Fruit fly (Drosophila melanogaster) whole organism, embryonic: ENCODE results near the gene fln.

Source experiments
- Bdp1 ChIP-seq: fragments of 200-800 bp; sonication (Bioruptor generic); optimal IDR thresholded peaks from 3 replicates; lab custom pipeline; 2016; ENCODE audit warnings: missing biosample characterization, missing genetic modification characterization
- CG12155 ChIP-seq: fragments of 200-800 bp; sonication (Bioruptor generic); optimal IDR thresholded peaks from 3 replicates; lab custom pipeline; 2016; ENCODE audit warnings: missing biosample characterization, missing genetic modification characterization
- CG12744 ChIP-seq: fragments of 200-800 bp; sonication (Bioruptor generic); optimal IDR thresholded peaks from 2 replicates; lab custom pipeline; 2016; ENCODE audit warnings: missing biosample characterization, missing genetic modification characterization
- CG13775 ChIP-seq: fragments of 200-800 bp; sonication (Bioruptor generic); optimal IDR thresholded peaks from 3 replicates; lab custom pipeline; 2017; ENCODE audit warnings: missing biosample characterization, mild to moderate bottlenecking, missing genetic modification characterization
- CG14441 ChIP-seq: fragments of 200-800 bp; sonication (Bioruptor generic); IDR thresholded peaks from 2 replicates; pipeline ENCODE4 v1.3.6; 2022; ENCODE audit warnings: missing biosample characterization, missing genetic modification characterization
- CG15601 ChIP-seq: fragments of 200-800 bp; sonication (Bioruptor generic); optimal IDR thresholded peaks from 3 replicates; lab custom pipeline; 2019; ENCODE audit warnings: missing biosample characterization, mild to moderate bottlenecking, missing genetic modification characterization, moderate library complexity
- CG1647 ChIP-seq: fragments of 200-800 bp; sonication (Bioruptor generic); optimal IDR thresholded peaks from 3 replicates; lab custom pipeline; 2016; ENCODE audit warnings: missing biosample characterization, missing genetic modification characterization
- CG16813 ChIP-seq: fragments of 200-800 bp; sonication (Bioruptor generic); IDR thresholded peaks from 3 replicates; pipeline ENCODE4 v1.3.6; 2022; ENCODE audit warnings: missing biosample characterization, missing genetic modification characterization; ENCODE audit not compliant: partially characterized antibody
- CG16815 ChIP-seq: fragments of 200-800 bp; sonication (Bioruptor generic); optimal IDR thresholded peaks from 3 replicates; lab custom pipeline; 2017; ENCODE audit warnings: missing biosample characterization, mild to moderate bottlenecking, missing genetic modification characterization
- CG17912 ChIP-seq: fragments of 200-800 bp; sonication (Bioruptor generic); optimal IDR thresholded peaks from 2 replicates; lab custom pipeline; 2018; ENCODE audit warnings: missing biosample characterization, mild to moderate bottlenecking, missing genetic modification characterization
- CG4282 ChIP-seq: fragments of 200-800 bp; sonication (Bioruptor generic); optimal IDR thresholded peaks from 2 replicates; lab custom pipeline; 2016; ENCODE audit warnings: missing biosample characterization, missing genetic modification characterization
- CG6175 ChIP-seq: fragments of 200-800 bp; sonication (Bioruptor generic); IDR thresholded peaks from 3 replicates; pipeline ENCODE4 v1.3.6; 2022; ENCODE audit warnings: missing biosample characterization, missing genetic modification characterization
- CG6272 ChIP-seq: fragments of 200-800 bp; sonication (Bioruptor generic); IDR thresholded peaks from 2 replicates; pipeline ENCODE4 v1.3.6; 2022; ENCODE audit warnings: missing biosample characterization, missing genetic modification characterization
- CG6683 ChIP-seq: fragments of 200-800 bp; sonication (Bioruptor generic); optimal IDR thresholded peaks from 2 replicates; lab custom pipeline; 2017; ENCODE audit warnings: missing biosample characterization, mild to moderate bottlenecking, missing genetic modification characterization, missing genetic modification reagents
- CG6689 ChIP-seq: fragments of 200-800 bp; sonication (Bioruptor generic); IDR thresholded peaks from 2 replicates; pipeline ENCODE4 v1.3.6; 2022; ENCODE audit warnings: missing biosample characterization, missing genetic modification characterization
- CG7963 ChIP-seq: fragments of 200-800 bp; sonication (Bioruptor generic); IDR thresholded peaks from 3 replicates; pipeline ENCODE4 v1.3.6; 2022; ENCODE audit warnings: missing biosample characterization, missing genetic modification characterization; ENCODE audit not compliant: partially characterized antibody
- CG8281 ChIP-seq: fragments of 200-800 bp; sonication (Bioruptor generic); optimal IDR thresholded peaks from 2 replicates; lab custom pipeline; 2018; ENCODE audit warnings: missing biosample characterization, mild to moderate bottlenecking, missing genetic modification characterization, moderate library complexity
- CG9215 ChIP-seq: fragments of 200-800 bp; sonication (Bioruptor generic); IDR thresholded peaks from 2 replicates; pipeline ENCODE4 v1.3.6; 2022; ENCODE audit warnings: missing biosample characterization, missing genetic modification characterization
- Deaf1 ChIP-seq: fragments of 200-800 bp; optimal IDR thresholded peaks from 3 replicates; lab custom pipeline; 2019; ENCODE audit warnings: missing biosample characterization, mild to moderate bottlenecking, missing genetic modification characterization, moderate library complexity
- Dp ChIP-seq: fragments of 200-800 bp; sonication (Bioruptor generic); optimal IDR thresholded peaks from 2 replicates; lab custom pipeline; 2018; ENCODE audit warnings: missing biosample characterization, mild to moderate bottlenecking, missing genetic modification characterization, moderate library complexity
- Dref ChIP-seq: fragments of 200-800 bp; sonication (Bioruptor generic); IDR thresholded peaks from 2 replicates; pipeline ENCODE4 v1.3.6; 2022; ENCODE audit warnings: missing biosample characterization, missing genetic modification characterization
- HLH3B ChIP-seq: fragments of 200-800 bp; sonication (Bioruptor generic); IDR thresholded peaks from 2 replicates; pipeline ENCODE4 v1.3.6; 2022; ENCODE audit warnings: missing biosample characterization, missing genetic modification characterization
- Hey ChIP-seq: fragments of 200-800 bp; sonication (Bioruptor generic); optimal IDR thresholded peaks from 3 replicates; lab custom pipeline; 2018; ENCODE audit warnings: missing biosample characterization, mild to moderate bottlenecking, missing genetic modification characterization
- MESR4 ChIP-seq: fragments of 200-800 bp; sonication (Bioruptor generic); optimal IDR thresholded peaks from 2 replicates; lab custom pipeline; 2018; ENCODE audit warnings: missing biosample characterization, mild to moderate bottlenecking, missing genetic modification characterization, moderate library complexity
- NfI ChIP-seq: fragments of 200-800 bp; sonication (Bioruptor generic); optimal IDR thresholded peaks from 3 replicates; lab custom pipeline; 2018; ENCODE audit warnings: missing biosample characterization, mild to moderate bottlenecking, missing genetic modification characterization, moderate library complexity
- cas ChIP-seq: fragments of 200-800 bp; sonication (Bioruptor generic); IDR thresholded peaks from 2 replicates; pipeline ENCODE4 v1.3.6; 2022; ENCODE audit warnings: missing biosample characterization, missing genetic modification characterization
- caup ChIP-seq: fragments of 200-800 bp; sonication (Bioruptor generic); optimal IDR thresholded peaks from 3 replicates; lab custom pipeline; 2017; ENCODE audit warnings: missing biosample characterization, mild to moderate bottlenecking, missing genetic modification characterization, moderate library complexity; ENCODE audit not compliant: severe bottlenecking
- crp ChIP-seq, 2 experiments: fragments of 200-800 bp; sonication (Bioruptor generic); optimal IDR thresholded peaks; 2 replicates in 1 of 2; 3 replicates in 1 of 2; lab custom pipeline; 2017; ENCODE audit warnings: missing biosample characterization in 2 of 2, missing genetic modification characterization in 2 of 2, mild to moderate bottlenecking in 1 of 2, moderate library complexity in 1 of 2
- dm ChIP-seq: fragments of 200-800 bp; sonication (Bioruptor generic); optimal IDR thresholded peaks from 3 replicates; lab custom pipeline; 2016; ENCODE audit warnings: missing biosample characterization, missing genetic modification characterization
- ham ChIP-seq: fragments of 200-800 bp; sonication (Bioruptor generic); IDR thresholded peaks from 2 replicates; pipeline ENCODE4 v1.3.6; 2022; ENCODE audit warnings: missing biosample characterization, missing genetic modification characterization
- hbn ChIP-seq: fragments of 200-800 bp; sonication (Bioruptor generic); IDR thresholded peaks from 2 replicates; pipeline ENCODE4 v1.3.6; 2022; ENCODE audit warnings: missing biosample characterization, missing genetic modification characterization; ENCODE audit not compliant: partially characterized antibody
- hkb ChIP-seq, 2 experiments: fragments of 200-800 bp in 1 of 2; fragments of >200 bp in 1 of 2; sonication (Bioruptor generic) in 1 of 2; IDR thresholded peaks in 1 of 2; optimal IDR thresholded peaks in 1 of 2; 2 replicates each; pipeline versions ENCODE4 v1.3.6 to Lab custom; 2017 to 2022; ENCODE audit warnings: missing biosample characterization in 1 of 2, missing genetic modification characterization in 1 of 2
- jing ChIP-seq: fragments of 200-800 bp; sonication (Bioruptor generic); optimal IDR thresholded peaks from 2 replicates; lab custom pipeline; 2018; ENCODE audit warnings: missing biosample characterization, mild to moderate bottlenecking, missing genetic modification characterization
- kay ChIP-seq: fragments of 200-800 bp; sonication (Bioruptor generic); optimal IDR thresholded peaks from 2 replicates; lab custom pipeline; 2016; ENCODE audit warnings: missing biosample characterization, missing genetic modification characterization
- maf-S ChIP-seq: fragments of 200-800 bp; sonication (Bioruptor generic); optimal IDR thresholded peaks from 2 replicates; lab custom pipeline; 2016; ENCODE audit warnings: missing biosample characterization, missing genetic modification characterization
- nau ChIP-seq: fragments of 200-800 bp; sonication (Bioruptor generic); optimal IDR thresholded peaks from 3 replicates; lab custom pipeline; 2017; ENCODE audit warnings: missing biosample characterization, mild to moderate bottlenecking, missing genetic modification characterization, missing genetic modification reagents
- otp ChIP-seq: fragments of 200-800 bp; sonication (Bioruptor generic); IDR thresholded peaks from 3 replicates; pipeline ENCODE4, ENCODE4 v1.3.6; 2022; ENCODE audit warnings: missing biosample characterization, missing genetic modification characterization
- pros ChIP-seq: fragments of 200-800 bp; sonication (Bioruptor generic); optimal IDR thresholded peaks from 3 replicates; lab custom pipeline; 2019; ENCODE audit warnings: missing biosample characterization, mild to moderate bottlenecking, missing genetic modification characterization, moderate library complexity
- psq ChIP-seq: fragments of 200-800 bp; sonication (Bioruptor generic); optimal IDR thresholded peaks from 2 replicates; lab custom pipeline; 2017; ENCODE audit warnings: missing biosample characterization, missing genetic modification characterization
- ro ChIP-seq: fragments of 200-800 bp; sonication (Bioruptor generic); IDR thresholded peaks from 2 replicates; pipeline ENCODE4 v1.3.6; 2022; ENCODE audit warnings: missing biosample characterization, missing genetic modification characterization
- sisA ChIP-seq: fragments of 200-800 bp; sonication (Bioruptor generic); IDR thresholded peaks from 2 replicates; pipeline ENCODE4 v1.3.6; 2022; ENCODE audit warnings: missing biosample characterization, missing genetic modification characterization
- stwl ChIP-seq: fragments of 200-800 bp; sonication (Bioruptor generic); optimal IDR thresholded peaks from 3 replicates; lab custom pipeline; 2018; ENCODE audit warnings: missing biosample characterization, mild to moderate bottlenecking, missing genetic modification characterization, moderate library complexity
- trem ChIP-seq: fragments of 200-800 bp; optimal IDR thresholded peaks from 3 replicates; lab custom pipeline; 2019; ENCODE audit warnings: missing biosample characterization, mild to moderate bottlenecking, missing genetic modification characterization, moderate library complexity
- unc-4 ChIP-seq: fragments of 200-800 bp; sonication (Bioruptor generic); IDR thresholded peaks from 2 replicates; pipeline ENCODE4 v1.3.6; 2022; ENCODE audit warnings: missing biosample characterization, missing genetic modification characterization; ENCODE audit not compliant: partially characterized antibody

The fln gene

dm6 chr3L:20028753-20029152 lies 37.7 kb upstream of the fln start, which contains the start of gene Lamtor1 (continued):
- TF ChIP-seq stwl (tag; lab: Kevin White, UChicago) = peak; percentile 68
- peak; percentile 90 for TF ChIP-seq Dref (GFP tag; lab: Robert Waterston, UW)
- TF ChIP-seq crp (GFP tag; optimal IDR thresholded peaks at IDR 0.05; lab: Kevin White, UChicago) = peak in 1 of 2 experiments; percentile 80
- TF ChIP-seq CG16813 (GFP tag; lab: Robert Waterston, UW) = peak; percentile 40; the same call in 1 of the 3 replicates
- TF ChIP-seq HLH3B (GFP tag; lab: Robert Waterston, UW) = no peak
- TF ChIP-seq MESR4 = peak; percentile 94
- peak; percentile 94 for TF ChIP-seq Dp (GFP tag; lab: Kevin White, UChicago)
- peak; percentile 33; the same call in 1 of the 2 replicates for TF ChIP-seq hbn (GFP tag; lab: Robert Waterston, UW)
- TF ChIP-seq CG6689 (GFP tag; lab: Robert Waterston, UW) = no peak

DNA sequence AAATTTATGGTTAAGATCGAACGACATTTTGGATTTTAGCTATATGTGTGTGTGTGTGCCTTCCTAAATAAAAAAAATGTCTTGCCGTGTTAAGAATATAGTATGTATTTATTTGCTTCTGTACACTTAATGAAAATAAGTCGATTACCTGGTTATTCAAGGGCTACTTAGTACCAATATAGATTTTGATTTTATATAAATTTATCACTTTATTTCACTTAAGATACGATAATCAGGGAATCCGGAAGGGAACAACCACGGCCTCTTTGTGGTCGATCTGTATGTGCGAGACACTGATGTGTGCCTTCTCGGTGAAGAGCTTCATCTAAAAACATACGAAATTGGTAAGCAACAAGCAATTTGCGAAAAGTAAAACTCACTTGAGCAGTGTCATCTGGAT lies 36.7 kb upstream of the fln start, which contains the start of gene CG14183:
TSS of gene CG14183 (minus strand) at position 101 of the 400 bp plus-strand sequence.
- TF ChIP-seq CG8281 (tag; lab: Kevin White, UChicago) (no peak), trem (tag; lab: Kevin White, UChicago) (no peak), CG6683 (GFP tag; lab: Kevin White, UChicago) (no peak), CG13775 (GFP tag; lab: Kevin White, UChicago) (no peak), dm (no peak), maf-S (GFP tag; lab: Kevin White, UChicago) (no peak), CG12155 (GFP tag; lab: Kevin White, UChicago) (no peak), CG12744 (GFP tag; lab: Kevin White, UChicago) (no peak), CG17912 (GFP tag; lab: Kevin White, UChicago) (no peak), kay (GFP tag; lab: Kevin White, UChicago) (no peak), caup (no peak), psq (GFP tag; lab: Kevin White, UChicago) (no peak), crp (GFP tag; optimal IDR thresholded peaks at IDR 0.05; lab: Kevin White, UChicago) (no peak), pros (no peak), Dp (GFP tag; lab: Kevin White, UChicago) (no peak), CG16815 (GFP tag; lab: Kevin White, UChicago) (no peak), Hey (no peak)

DNA sequence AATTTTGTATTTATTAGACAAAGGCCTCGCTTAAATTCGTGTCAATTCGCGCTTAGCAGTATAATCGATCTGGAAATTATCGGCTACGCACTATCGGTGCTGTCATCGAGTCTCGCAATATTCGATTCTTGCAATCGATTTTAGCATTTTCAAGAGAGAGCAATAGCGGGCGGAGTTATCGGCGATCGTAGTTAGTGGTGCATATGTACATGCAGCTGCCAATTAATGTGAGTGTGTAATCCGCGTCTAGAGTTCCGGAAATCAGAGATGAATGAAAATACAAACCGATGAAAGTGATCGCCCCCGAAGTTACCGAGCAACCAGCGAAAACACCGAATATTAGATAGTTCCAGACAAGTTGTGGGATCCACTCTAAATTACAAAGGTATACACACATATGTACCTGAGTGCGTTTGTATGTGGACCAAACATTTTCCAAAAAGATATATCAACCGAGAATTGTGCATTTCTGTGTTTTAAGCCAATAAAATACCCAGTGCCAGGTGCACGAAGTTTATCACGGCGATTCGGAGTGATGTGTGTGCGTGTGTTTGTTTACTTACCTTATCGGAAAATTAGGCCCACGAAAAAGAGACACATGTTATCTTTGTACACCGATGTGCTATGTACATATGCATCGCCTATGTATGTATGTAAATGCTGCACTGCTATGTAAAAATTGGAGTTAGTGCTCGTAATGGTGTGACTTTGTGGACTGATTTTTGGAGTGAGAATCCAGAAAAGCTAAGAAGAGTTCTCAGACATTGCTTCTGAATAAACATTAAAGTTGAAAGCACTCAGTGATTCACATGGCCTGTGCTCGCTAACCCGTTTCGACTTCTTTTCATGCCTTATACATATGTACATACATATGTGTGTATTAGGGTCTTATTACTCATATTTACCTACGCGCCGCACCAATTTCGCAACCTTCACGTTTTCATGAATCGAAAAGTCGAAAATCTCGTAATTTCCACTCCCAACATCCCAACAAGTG lies 15.5 kb upstream of the fln start:
- TF ChIP-seq CG6272 = no peak
- peak; percentile 59 for TF ChIP-seq trem (tag; lab: Kevin White, UChicago)
- TF ChIP-seq CG9215 = no peak
- TF ChIP-seq NfI (GFP tag; lab: Kevin White, UChicago) = no peak
- no peak for TF ChIP-seq Bdp1 (GFP tag; lab: Kevin White, UChicago)
- no peak for TF ChIP-seq ham (GFP tag; lab: Robert Waterston, UW)
- TF ChIP-seq CG4282 = no peak
- no peak for TF ChIP-seq CG1647 (GFP tag; lab: Kevin White, UChicago)
- peak; percentile 100 for TF ChIP-seq CG7963 (GFP tag; lab: Robert Waterston, UW)
- TF ChIP-seq sisA (GFP tag; lab: Robert Waterston, UW) = no peak
- TF ChIP-seq jing (GFP tag; lab: Kevin White, UChicago) = no peak
- no peak for TF ChIP-seq otp (GFP tag; lab: Robert Waterston, UW)
- no peak for TF ChIP-seq ro (GFP tag; lab: Robert Waterston, UW)
- no peak for TF ChIP-seq CG6175 (GFP tag; lab: Robert Waterston, UW)
- no peak for TF ChIP-seq pros
- no peak for TF ChIP-seq CG15601 (tag; lab: Kevin White, UChicago)
- peak; percentile 78 for TF ChIP-seq unc-4 (GFP tag; lab: Robert Waterston, UW)
- TF ChIP-seq Deaf1 = no peak
- TF ChIP-seq nau (GFP tag; lab: Kevin White, UChicago) = no peak
- no peak for TF ChIP-seq CG14441 (GFP tag; lab: Robert Waterston, UW)
- TF ChIP-seq hkb (optimal IDR thresholded peaks at IDR 0.05; lab: Kevin White, UChicago) = no peak
- TF ChIP-seq hkb (GFP tag; IDR thresholded peaks at IDR 0.05; lab: Robert Waterston, UW) = no peak
- TF ChIP-seq cas (GFP tag; lab: Robert Waterston, UW) = no peak
